Worm (Caenorhabditis elegans): ENCODE data around the gene hpo-34.

The hpo-34 gene

ce11 chrX:11509547-11509946 lies 9.3 kb downstream of the hpo-34 start (continued):
- TF ChIP-seq Y116A8C.19 (tag; optimal IDR thresholded peaks at IDR 0.05; ENCODE audit: borderline replicate concordance), result no peak
- TF ChIP-seq unc-98 (GFP tag; IDR thresholded peaks at IDR 0.05), result no peak
- no peak for TF ChIP-seq tbx-2 (tag; optimal IDR thresholded peaks at IDR 0.05)
- TF ChIP-seq mdl-1 (tag; optimal IDR thresholded peaks at IDR 0.05), result no peak
- TF ChIP-seq ceh-8 (GFP tag; optimal IDR thresholded peaks at IDR 0.05), result no peak
- TF ChIP-seq unc-30 (tag; optimal IDR thresholded peaks at IDR 0.05), result no peak
- no peak for TF ChIP-seq nhr-85 (tag)
- TF ChIP-seq lin-14 (GFP tag; optimal IDR thresholded peaks at IDR 0.05), result peak; percentile 18
- no peak for TF ChIP-seq mab-9 (GFP tag; IDR thresholded peaks at IDR 0.05)
- TF ChIP-seq efl-3 (GFP tag; optimal IDR thresholded peaks at IDR 0.05), result no peak
- no peak for TF ChIP-seq hpl-2 (GFP tag; optimal IDR thresholded peaks at IDR 0.05)
- TF ChIP-seq pax-3 (tag; optimal IDR thresholded peaks at IDR 0.05), result no peak
- TF ChIP-seq efl-1 (optimal IDR thresholded peaks at IDR 0.05), result no peak
- peak in 1 of 2 experiments; percentile 43 for TF ChIP-seq efl-1 (GFP tag; optimal IDR thresholded peaks at IDR 0.05 in 1 of 2)
- no peak for TF ChIP-seq dsc-1 (tag; optimal IDR thresholded peaks at IDR 0.05)
- no peak for TF ChIP-seq nhr-20 (tag; optimal IDR thresholded peaks at IDR 0.05)
- no peak for TF ChIP-seq mef-2 (tag; optimal IDR thresholded peaks at IDR 0.05)
- TF ChIP-seq nhr-28 (tag; optimal IDR thresholded peaks at IDR 0.05), result no peak
- TF ChIP-seq grh-1 (GFP tag; IDR thresholded peaks at IDR 0.05), result no peak
- TF ChIP-seq xbp-1 (tag; optimal IDR thresholded peaks at IDR 0.05), result no peak
- TF ChIP-seq ceh-63 (GFP tag; optimal IDR thresholded peaks at IDR 0.05), result no peak

DNA sequence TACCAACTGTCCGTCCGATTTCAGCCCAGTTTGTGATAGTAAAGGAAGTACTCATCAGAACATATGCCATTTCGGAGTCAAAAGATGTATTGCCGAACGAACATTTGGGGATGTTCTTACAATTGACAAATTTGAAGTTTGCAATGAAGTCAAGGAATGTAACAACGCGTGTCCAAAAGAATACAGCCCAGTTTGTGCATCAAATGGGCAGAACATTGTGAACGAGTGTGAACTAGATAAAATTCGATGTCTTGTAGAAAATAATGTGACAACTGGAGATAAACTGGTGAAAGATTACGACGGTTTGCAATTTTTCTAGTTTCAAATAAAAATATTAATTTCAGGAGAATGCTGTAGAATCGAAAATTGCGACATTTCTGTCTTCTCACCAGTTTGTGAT lies 11.0 kb downstream of the hpo-34 start:
- TF ChIP-seq C34B4.2 (tag; optimal IDR thresholded peaks at IDR 0.05) (no peak), blmp-1 (tag; optimal IDR thresholded peaks at IDR 0.05) (no peak), nhr-90 (tag; optimal IDR thresholded peaks at IDR 0.05; ENCODE audit: poor library complexity) (no peak), nhr-19 (GFP tag; conservative IDR thresholded peaks at IDR 0.05) (no peak), zip-4 (GFP tag; optimal IDR thresholded peaks at IDR 0.05) (no peak), hlh-17 (GFP tag; optimal IDR thresholded peaks at IDR 0.05; ENCODE audit: borderline replicate concordance) (no peak), mep-1 (tag; optimal IDR thresholded peaks at IDR 0.05) (no peak), unc-98 (GFP tag; IDR thresholded peaks at IDR 0.05) (no peak)

- TF ChIP-seq sptf-1 (tag; optimal IDR thresholded peaks at IDR 0.05) (no peak), C16A3.4 (tag; optimal IDR thresholded peaks at IDR 0.05) (no peak), unc-30 (tag; optimal IDR thresholded peaks at IDR 0.05) (no peak), nhr-85 (tag) (no peak), irx-1 (tag; optimal IDR thresholded peaks at IDR 0.05) (no peak), nhr-84 (tag; optimal IDR thresholded peaks at IDR 0.05) (no peak), elt-3 (tag; optimal IDR thresholded peaks at IDR 0.05) (no peak), ets-5 (GFP tag; IDR thresholded peaks at IDR 0.05) (no peak), nhr-19 (GFP tag; conservative IDR thresholded peaks at IDR 0.05) (no peak), mep-1 (tag; optimal IDR thresholded peaks at IDR 0.05) (no peak), ztf-4 (tag; optimal IDR thresholded peaks at IDR 0.05) (no peak), jun-1 (tag; optimal IDR thresholded peaks at IDR 0.05) (no peak), nhr-90 (tag; optimal IDR thresholded peaks at IDR 0.05; ENCODE audit: poor library complexity) (no peak)
Measured at ce11 chrX:11501967-11502366, 16.9 kb downstream of the hpo-34 start, which contains the start of gene F29G6.1. Gene F29G6.1, plus strand, starts transcription at chrX:11502267.

DNA sequence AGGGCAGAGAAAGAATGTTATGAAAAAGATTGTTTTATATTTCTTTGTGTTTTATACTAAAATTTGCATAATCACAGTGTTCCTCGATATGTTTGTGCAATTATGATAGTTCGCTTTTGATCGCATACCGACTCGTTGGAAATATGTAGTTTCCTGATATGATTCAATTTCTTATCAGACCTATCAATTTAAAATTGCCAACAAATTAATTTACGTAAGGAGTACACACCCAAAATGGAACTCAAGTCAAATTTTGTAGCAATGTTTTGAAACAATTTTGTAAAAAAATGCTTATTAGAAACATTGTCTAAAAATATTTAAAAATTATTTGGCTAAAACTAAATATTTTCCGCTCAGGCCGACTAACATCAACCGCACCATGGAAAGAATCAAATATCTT lies 18.3 kb downstream of the hpo-34 start:
- TF ChIP-seq nhr-85 (tag) (no peak), elt-2 (tag; optimal IDR thresholded peaks at IDR 0.05) (peak; percentile 34)

DNA sequence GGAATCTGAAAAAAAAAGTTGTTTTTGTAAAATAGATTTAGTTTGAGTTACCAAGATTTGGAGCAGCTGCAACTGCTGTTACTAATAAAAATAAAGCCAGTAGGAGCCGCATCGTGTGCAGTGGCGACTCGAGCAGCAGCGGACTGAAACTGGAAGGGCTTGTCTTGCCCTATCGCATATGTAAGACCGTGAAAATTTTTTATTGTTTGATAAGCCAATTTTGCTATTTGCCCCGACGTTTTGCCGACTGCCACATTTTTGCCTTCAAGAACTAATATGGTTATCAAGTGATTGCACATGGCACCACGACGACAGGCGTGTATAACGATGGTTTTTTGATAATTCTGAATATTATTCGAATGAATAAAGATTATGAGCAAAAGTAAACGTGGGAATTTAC lies 19.1 kb downstream of the hpo-34 start, which contains the start of gene T25C12.3:
T25C12.3 (minus strand) TSS at position 262 of the 400 bp plus-strand sequence.
- TF ChIP-seq unc-98 (GFP tag; IDR thresholded peaks at IDR 0.05) (no peak), elt-2 (tag; optimal IDR thresholded peaks at IDR 0.05) (peak; percentile 47), efl-1 (optimal IDR thresholded peaks at IDR 0.05) (no peak), efl-1 (GFP tag; optimal IDR thresholded peaks at IDR 0.05 in 1 of 2) (no peak)

Data from whole organism, L1 larva.